Fruit fly (Drosophila melanogaster) whole organism, pupa: Measurements from ENCODE around the gene aly.

ENCODE experiments used
- CG13204 ChIP-seq: fragments of 200-800 bp; sonication (Bioruptor generic); optimal IDR thresholded peaks from 2 replicates; lab custom pipeline; 2018; ENCODE audit warnings: missing biosample characterization, mild to moderate bottlenecking, missing genetic modification characterization, moderate library complexity
- CG32121 ChIP-seq: fragments of 200-800 bp; sonication (Bioruptor generic); IDR thresholded peaks from 2 replicates; pipeline ENCODE4 v1.3.6; 2022; ENCODE audit warnings: missing biosample characterization, missing genetic modification characterization
- CG4496 ChIP-seq: fragments of 200-800 bp; sonication (Bioruptor generic); IDR thresholded peaks from 3 replicates; pipeline ENCODE4 v1.3.6; 2022; ENCODE audit warnings: missing biosample characterization, missing genetic modification characterization
- Pif1A ChIP-seq: fragments of 200-800 bp; sonication (Bioruptor generic); optimal IDR thresholded peaks from 3 replicates; lab custom pipeline; 2016; ENCODE audit warnings: missing biosample characterization, missing genetic modification characterization
- Pif1B ChIP-seq: fragments of 200-800 bp; sonication (Bioruptor generic); optimal IDR thresholded peaks from 3 replicates; lab custom pipeline; 2016; ENCODE audit warnings: missing biosample characterization, missing genetic modification characterization
- fd96Ca ChIP-seq: fragments of 200-800 bp; sonication (Bioruptor generic); IDR thresholded peaks from 3 replicates; pipeline ENCODE4 v1.3.6; 2022; ENCODE audit warnings: missing biosample characterization, missing genetic modification characterization

DNA sequence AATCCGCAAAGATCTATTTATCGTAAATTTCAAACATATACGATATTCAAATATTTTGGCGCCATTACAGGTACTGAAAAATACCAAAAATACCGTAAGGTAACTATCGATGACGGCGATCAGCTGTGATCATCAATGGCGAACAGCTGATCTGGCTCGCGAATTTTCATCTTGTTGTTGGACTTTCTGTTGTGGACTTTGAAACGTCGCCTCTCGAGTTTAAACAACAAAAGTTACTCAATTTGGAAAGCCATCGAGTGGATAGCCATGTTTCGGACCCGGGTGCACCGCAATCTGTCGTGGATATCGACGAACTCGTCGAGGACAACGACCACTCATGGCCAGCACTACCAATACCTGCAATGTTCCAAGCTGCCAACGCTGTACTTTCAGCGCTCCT, 45.5 kb downstream of the aly start, which contains the start of gene CPT2:
- TF ChIP-seq CG32121 (GFP tag; lab: Robert Waterston, UW) (no peak; the same call in 1 of the 2 replicates), Pif1B (GFP tag; lab: Kevin White, UChicago) (no peak), CG13204 (GFP tag; lab: Kevin White, UChicago) (no peak), CG4496 (GFP tag; lab: Robert Waterston, UW) (peak; percentile 75; the same call in 2 of the 3 replicates), fd96Ca (GFP tag; lab: Robert Waterston, UW) (0 out of 3 replicates have a peak, but pooled peaks have one; percentile 19), Pif1A (no peak)
